Worm (Caenorhabditis elegans) whole organism, L1 larva: ENCODE data around the gene fbxb-58.

Source experiments
- blmp-1 ChIP-seq: fragments of 150-350 bp; optimal IDR thresholded peaks from 2 replicates; lab custom pipeline; 2014; ENCODE audit warnings: missing biosample characterization, missing genetic modification characterization
- egl-27 ChIP-seq, 2 experiments: fragments of 150-350 bp in 1 of 2; sonication (generic microtip); optimal IDR thresholded peaks; 3 replicates each; lab custom pipeline; 2017 to 2018; ENCODE audit warnings: missing biosample characterization in 2 of 2, missing genetic modification characterization in 2 of 2, missing genetic modification reagents in 2 of 2
- jun-1 ChIP-seq: fragments of 150-350 bp; optimal IDR thresholded peaks from 2 replicates; lab custom pipeline; 2014; ENCODE audit warnings: missing biosample characterization, missing genetic modification reagents, missing genetic modification characterization
- pag-3 ChIP-seq: sonication (generic microtip); optimal IDR thresholded peaks from 2 replicates; lab custom pipeline; 2017; ENCODE audit warnings: missing genetic modification characterization, mild to moderate bottlenecking, missing compliant biosample characterization, antibody characterized with exemption, borderline replicate concordance; ENCODE audit not compliant: insufficient read depth
- pqm-1 ChIP-seq: sonication (generic microtip); optimal IDR thresholded peaks from 3 replicates; lab custom pipeline; 2017; ENCODE audit warnings: missing biosample characterization, missing genetic modification characterization

DNA sequence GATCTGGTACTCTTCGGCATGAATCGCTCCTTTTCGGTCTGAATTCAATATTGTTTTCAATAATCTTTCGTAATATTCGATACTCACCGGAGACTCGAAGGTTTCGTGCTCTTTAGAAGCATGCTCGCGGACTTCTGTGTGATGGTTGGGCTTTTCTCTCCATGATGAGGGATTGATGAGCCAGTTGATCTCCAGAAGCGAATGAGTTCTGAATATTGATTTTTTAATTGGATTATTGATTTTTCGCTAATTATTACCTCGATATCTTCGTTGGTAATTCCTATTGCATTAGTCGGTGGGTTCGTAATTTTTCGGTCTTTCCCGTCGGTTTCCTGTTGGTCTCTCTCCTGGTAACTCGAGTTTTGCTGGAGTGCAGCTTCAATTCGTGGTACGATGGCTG lies 39.1 kb downstream of the fbxb-58 start:
- TF ChIP-seq pag-3 (tag; lab: Kevin White, UChicago), result no peak
- no peak for TF ChIP-seq blmp-1 (tag; lab: Kevin White, UChicago)
- TF ChIP-seq egl-27 (tag; optimal IDR thresholded peaks at IDR 0.05; lab: Kevin White, UChicago), result no peak
- no peak for TF ChIP-seq jun-1 (tag; lab: Kevin White, UChicago)
- TF ChIP-seq pqm-1, result no peak
